Worm (Caenorhabditis elegans): ENCODE results near the gene str-111.

- TF ChIP-seq nhr-237 (tag; optimal IDR thresholded peaks at IDR 0.05) (no peak), nhr-12 (tag; optimal IDR thresholded peaks at IDR 0.05) (no peak), unc-62 (GFP tag; optimal IDR thresholded peaks at IDR 0.05) (no peak), tbx-8 (GFP tag; optimal IDR thresholded peaks at IDR 0.05) (no peak), snpc-4 (tag; optimal IDR thresholded peaks at IDR 0.05) (no peak), nhr-2 (tag; optimal IDR thresholded peaks at IDR 0.05) (no peak), elt-3 (tag; optimal IDR thresholded peaks at IDR 0.05) (no peak), sem-2 (GFP tag; optimal IDR thresholded peaks at IDR 0.05) (no peak), ztf-11 (tag; optimal IDR thresholded peaks at IDR 0.05) (no peak), ces-1 (GFP tag; optimal IDR thresholded peaks at IDR 0.05) (no peak), nhr-76 (tag; optimal IDR thresholded peaks at IDR 0.05) (no peak), drap-1 (GFP tag; optimal IDR thresholded peaks at IDR 0.05) (no peak), pha-4 (tag; optimal IDR thresholded peaks at IDR 0.05) (no peak)
Measured at ce11 chrV:16175227-16175626, 6.3 kb upstream of the str-111 start.

Measured in whole organism, mixed stage, embryonic.